Worm (Caenorhabditis elegans) whole organism, L4 larva: ENCODE measurements around the gene C41G11.1.

Experiments used
- F10B5.3 ChIP-seq: sonication (generic microtip); optimal IDR thresholded peaks from 2 replicates; lab custom pipeline; 2016; ENCODE audit warnings: mild to moderate bottlenecking, missing genetic modification characterization, missing compliant biosample characterization
- F26F4.8 ChIP-seq: fragments of 200-800 bp; sonication (Bioruptor generic); conservative IDR thresholded peaks from 2 replicates; pipeline ENCODE4 v1.3.6; 2022; ENCODE audit warnings: missing genetic modification characterization, missing compliant biosample characterization
- F37D6.2 ChIP-seq: sonication (generic microtip); optimal IDR thresholded peaks from 2 replicates; lab custom pipeline; 2016; ENCODE audit warnings: mild to moderate bottlenecking, missing genetic modification characterization, missing compliant biosample characterization
- T20F7.1 ChIP-seq: fragments of 200-800 bp; sonication (Bioruptor generic); optimal IDR thresholded peaks from 2 replicates; lab custom pipeline; 2018; ENCODE audit warnings: mild to moderate bottlenecking, missing genetic modification characterization, missing compliant biosample characterization
- Y5F2A.4 ChIP-seq: fragments of 200-800 bp; sonication (Bioruptor generic); optimal IDR thresholded peaks from 2 replicates; lab custom pipeline; 2018; ENCODE audit warnings: mild to moderate bottlenecking, missing genetic modification characterization, missing compliant biosample characterization
- ZK337.2 ChIP-seq: fragments of 200-800 bp; sonication (Bioruptor generic); IDR thresholded peaks from 2 replicates; pipeline ENCODE4 v1.3.6; 2022; ENCODE audit warnings: missing genetic modification reagents, missing genetic modification characterization, missing compliant biosample characterization
- ZK546.5 ChIP-seq, 2 experiments: sonication (generic microtip); optimal IDR thresholded peaks; 2 replicates each; lab custom pipeline; 2017; ENCODE audit warnings: missing biosample characterization in 2 of 2, missing genetic modification characterization in 2 of 2
- aha-1 ChIP-seq: fragments of 150-350 bp; peaks from one replicate; lab custom pipeline; 2014; ENCODE audit warnings: missing biosample characterization, missing genetic modification characterization
- ama-1 ChIP-seq: fragments of 150-350 bp; optimal IDR thresholded peaks from 2 replicates; lab custom pipeline; 2014; ENCODE audit warnings: inconsistent platforms, mixed read lengths
- ceh-20 ChIP-seq: fragments of 200-800 bp; sonication (Bioruptor generic); IDR thresholded peaks from 2 replicates; pipeline ENCODE4 v1.3.6; 2022; ENCODE audit warnings: missing genetic modification reagents, missing genetic modification characterization, missing compliant biosample characterization
- ceh-62 ChIP-seq: sonication (generic microtip); optimal IDR thresholded peaks from 2 replicates; lab custom pipeline; 2017; ENCODE audit warnings: missing biosample characterization, missing genetic modification characterization
- cey-2 ChIP-seq: sonication (generic microtip); optimal IDR thresholded peaks from 3 replicates; lab custom pipeline; 2017; ENCODE audit warnings: missing genetic modification characterization, mild to moderate bottlenecking, missing compliant biosample characterization, antibody characterized with exemption, borderline replicate concordance; ENCODE audit not compliant: insufficient read depth
- ctbp-1 ChIP-seq: fragments of 200-800 bp; sonication (Bioruptor generic); IDR thresholded peaks from 2 replicates; pipeline ENCODE4 v1.3.6; 2022; ENCODE audit warnings: missing genetic modification reagents, missing genetic modification characterization, missing compliant biosample characterization
- daf-12 ChIP-seq: fragments of 150-350 bp; optimal IDR thresholded peaks from 2 replicates; lab custom pipeline; 2014; ENCODE audit warnings: missing biosample characterization, missing genetic modification reagents, missing genetic modification characterization
- daf-16 ChIP-seq, 3 experiments: sonication (generic microtip); optimal IDR thresholded peaks; 2 replicates each; lab custom pipeline; 2016 to 2017; ENCODE audit warnings: missing genetic modification characterization in 3 of 3, missing genetic modification reagents in 3 of 3, mild to moderate bottlenecking in 2 of 3, missing compliant biosample characterization in 2 of 3, missing biosample characterization in 1 of 3, moderate library complexity in 1 of 3
- fkh-10 ChIP-seq: fragments of 150-350 bp; optimal IDR thresholded peaks from 2 replicates; lab custom pipeline; 2014; ENCODE audit warnings: missing biosample characterization, missing genetic modification reagents, missing genetic modification characterization
- fos-1 ChIP-seq: fragments of 150-350 bp; optimal IDR thresholded peaks from 2 replicates; lab custom pipeline; 2014; ENCODE audit warnings: missing biosample characterization, missing genetic modification characterization
- hif-1 ChIP-seq, 2 experiments: sonication (generic microtip); optimal IDR thresholded peaks; 2 replicates each; lab custom pipeline; 2016 to 2017; ENCODE audit warnings: missing compliant biosample characterization in 2 of 2, missing genetic modification characterization in 2 of 2, missing genetic modification reagents in 2 of 2, missing genotype in 2 of 2, mild to moderate bottlenecking in 1 of 2
- lim-7 ChIP-seq: fragments of 200-800 bp; sonication (Bioruptor generic); IDR thresholded peaks from 2 replicates; pipeline ENCODE4 v1.3.6; 2022; ENCODE audit warnings: missing genetic modification characterization, missing compliant biosample characterization
- lin-1 ChIP-seq: fragments of 200-800 bp; sonication (Bioruptor generic); IDR thresholded peaks from 2 replicates; pipeline ENCODE4 v1.3.6; 2022; ENCODE audit warnings: missing genetic modification reagents, missing genetic modification characterization, missing compliant biosample characterization
- lin-38 ChIP-seq: fragments of 200-800 bp; sonication (Bioruptor generic); IDR thresholded peaks from 2 replicates; pipeline ENCODE4 v1.3.6; 2022; ENCODE audit warnings: missing genetic modification reagents, missing genetic modification characterization, missing compliant biosample characterization
- lir-3 ChIP-seq: sonication (generic microtip); optimal IDR thresholded peaks from 2 replicates; lab custom pipeline; 2016; ENCODE audit warnings: mild to moderate bottlenecking, missing genetic modification characterization, missing compliant biosample characterization
- lsy-2 ChIP-seq, 2 experiments: fragments of 150-350 bp in 1 of 2; sonication (generic microtip) in 1 of 2; optimal IDR thresholded peaks; 2 replicates each; lab custom pipeline; 2014 to 2017; ENCODE audit warnings: missing biosample characterization in 2 of 2, missing genetic modification characterization in 2 of 2
- madf-9 ChIP-seq: fragments of 200-800 bp; sonication (Bioruptor generic); conservative IDR thresholded peaks from 2 replicates; pipeline ENCODE4 v1.3.6; 2022; ENCODE audit warnings: missing genetic modification reagents, missing genetic modification characterization, missing compliant biosample characterization
- mdl-1 ChIP-seq, 2 experiments: fragments of 150-350 bp in 1 of 2; sonication (generic microtip) in 1 of 2; optimal IDR thresholded peaks; 2 replicates each; lab custom pipeline; 2014 to 2017; ENCODE audit warnings: missing biosample characterization in 2 of 2, missing genetic modification characterization in 2 of 2
- mdt-29 ChIP-seq: fragments of 200-800 bp; sonication (Bioruptor generic); IDR thresholded peaks from 2 replicates; pipeline ENCODE4 v1.3.6; 2022; ENCODE audit warnings: missing genetic modification reagents, missing genetic modification characterization, missing compliant biosample characterization
- mes-2 ChIP-seq: sonication (generic microtip); optimal IDR thresholded peaks from 2 replicates; lab custom pipeline; 2016; ENCODE audit warnings: missing genotype, mild to moderate bottlenecking, missing genetic modification characterization, missing compliant biosample characterization; ENCODE audit not compliant: poor library complexity, severe bottlenecking
- mxl-2 ChIP-seq: fragments of 200-800 bp; sonication (Bioruptor generic); conservative IDR thresholded peaks from 2 replicates; pipeline ENCODE4 v1.3.6; 2022; ENCODE audit warnings: missing genetic modification reagents, missing genetic modification characterization, missing compliant biosample characterization
- mxl-3 ChIP-seq: fragments of 200-800 bp; sonication (Bioruptor generic); optimal IDR thresholded peaks from 2 replicates; lab custom pipeline; 2018; ENCODE audit warnings: mild to moderate bottlenecking, missing genetic modification characterization, missing compliant biosample characterization
- nhr-102 ChIP-seq: sonication (generic microtip); optimal IDR thresholded peaks from 2 replicates; lab custom pipeline; 2016; ENCODE audit warnings: mild to moderate bottlenecking, missing genetic modification characterization, moderate library complexity, missing compliant biosample characterization
- nhr-111 ChIP-seq: fragments of 200-800 bp; sonication (Bioruptor generic); optimal IDR thresholded peaks from 2 replicates; lab custom pipeline; 2018; ENCODE audit warnings: mild to moderate bottlenecking, missing genetic modification characterization, missing compliant biosample characterization
- nhr-237 ChIP-seq: sonication (generic microtip); optimal IDR thresholded peaks from 2 replicates; lab custom pipeline; 2017; ENCODE audit warnings: missing biosample characterization, missing genetic modification characterization
- nhr-28 ChIP-seq: fragments of 150-350 bp; optimal IDR thresholded peaks from 2 replicates; lab custom pipeline; 2014; ENCODE audit warnings: missing biosample characterization, missing genetic modification characterization
- nhr-41 ChIP-seq: fragments of 200-800 bp; sonication (Bioruptor generic); IDR thresholded peaks from 2 replicates; pipeline ENCODE4 v1.3.6; 2022; ENCODE audit warnings: missing genetic modification reagents, missing genetic modification characterization, missing compliant biosample characterization
- nhr-48 ChIP-seq: sonication (generic microtip); optimal IDR thresholded peaks from 2 replicates; lab custom pipeline; 2016; ENCODE audit warnings: mild to moderate bottlenecking, missing genetic modification characterization, missing compliant biosample characterization
- nhr-76 ChIP-seq: fragments of 150-350 bp; optimal IDR thresholded peaks from 2 replicates; lab custom pipeline; 2014; ENCODE audit warnings: missing biosample characterization, missing genetic modification characterization
- pha-4 ChIP-seq, 2 experiments: fragments of 150-350 bp in 1 of 2; fragments of 200-800 bp in 1 of 2; sonication (Bioruptor generic) in 1 of 2; IDR thresholded peaks in 1 of 2; optimal IDR thresholded peaks in 1 of 2; 2 replicates each; pipeline versions ENCODE4 v1.3.6 to Lab custom; 2014 to 2022; ENCODE audit warnings: missing genetic modification characterization in 2 of 2, missing genetic modification reagents in 2 of 2, missing biosample characterization in 1 of 2, missing compliant biosample characterization in 1 of 2
- php-3 ChIP-seq: fragments of 200-800 bp; sonication (Bioruptor generic); IDR thresholded peaks from 2 replicates; pipeline ENCODE4 v1.3.6; 2022; ENCODE audit warnings: missing genetic modification reagents, missing genetic modification characterization, missing compliant biosample characterization
- saeg-2 ChIP-seq: fragments of 200-800 bp; sonication (Bioruptor generic); IDR thresholded peaks from 2 replicates; pipeline ENCODE4 v1.3.6; 2022; ENCODE audit warnings: missing genetic modification reagents, missing genetic modification characterization, missing compliant biosample characterization
- sdz-12 ChIP-seq: fragments of 200-800 bp; sonication (Bioruptor generic); optimal IDR thresholded peaks from 2 replicates; lab custom pipeline; 2018; ENCODE audit warnings: mild to moderate bottlenecking, missing genetic modification characterization, missing compliant biosample characterization
- snpc-1.2 ChIP-seq: fragments of 200-800 bp; sonication (Bioruptor generic); IDR thresholded peaks from 2 replicates; pipeline ENCODE4 v1.3.6; 2022; ENCODE audit warnings: missing genetic modification reagents, missing genetic modification characterization, missing compliant biosample characterization
- snpc-4 ChIP-seq: fragments of 150-350 bp; optimal IDR thresholded peaks from 2 replicates; lab custom pipeline; 2014; ENCODE audit warnings: missing biosample characterization, missing genetic modification characterization
- spr-3 ChIP-seq: fragments of 200-800 bp; sonication (Bioruptor generic); optimal IDR thresholded peaks from 2 replicates; lab custom pipeline; 2018; ENCODE audit warnings: mild to moderate bottlenecking, missing genetic modification characterization, missing compliant biosample characterization
- tra-1 ChIP-seq: fragments of 200-800 bp; sonication (Bioruptor generic); IDR thresholded peaks from 2 replicates; pipeline ENCODE4 v1.3.6; 2022; ENCODE audit warnings: missing genetic modification reagents, missing genetic modification characterization, missing compliant biosample characterization
- unc-130 ChIP-seq: sonication (generic microtip); optimal IDR thresholded peaks from 2 replicates; lab custom pipeline; 2016; ENCODE audit warnings: missing genetic modification reagents, missing genetic modification characterization, missing compliant biosample characterization
- zag-1 ChIP-seq: fragments of 150-350 bp; optimal IDR thresholded peaks from 2 replicates; lab custom pipeline; 2014; ENCODE audit warnings: missing biosample characterization, missing genetic modification characterization
- zip-11 ChIP-seq: fragments of 200-800 bp; sonication (Bioruptor generic); IDR thresholded peaks from 2 replicates; pipeline ENCODE4 v1.3.6; 2022; ENCODE audit warnings: missing genetic modification characterization, missing compliant biosample characterization
- zip-2 ChIP-seq: fragments of 150-350 bp; optimal IDR thresholded peaks from 2 replicates; lab custom pipeline; 2014; ENCODE audit warnings: missing biosample characterization, missing genetic modification characterization
- ztf-11 ChIP-seq: fragments of 150-350 bp; optimal IDR thresholded peaks from 2 replicates; lab custom pipeline; 2014; ENCODE audit warnings: missing biosample characterization, missing genetic modification characterization
- ztf-7 ChIP-seq: fragments of 150-350 bp; optimal IDR thresholded peaks from 2 replicates; lab custom pipeline; 2014; ENCODE audit warnings: missing biosample characterization, missing genetic modification characterization

The C41G11.1 gene

DNA sequence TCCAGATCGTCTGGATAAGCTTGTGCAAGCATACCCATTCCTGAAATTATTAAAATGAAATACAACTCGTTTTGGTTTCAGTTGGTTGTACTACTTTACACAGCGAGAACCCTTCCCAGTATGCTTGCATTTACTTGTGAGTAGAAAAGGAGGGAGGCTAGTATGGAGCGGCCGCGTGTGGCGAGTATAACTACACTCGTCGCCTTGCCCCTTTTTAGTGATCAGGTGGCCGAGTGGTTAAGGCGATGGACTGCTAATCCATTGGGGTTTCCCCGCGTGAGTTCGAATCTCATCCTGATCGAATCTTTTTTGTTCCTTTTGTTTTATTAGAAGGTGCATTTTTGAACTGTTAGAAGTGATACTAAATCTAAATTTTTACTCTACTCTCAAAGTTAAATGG is 12.2 kb downstream of the C41G11.1 start (continued):
- TF ChIP-seq ZK337.2 (GFP tag; lab: Robert Waterston, UW) (peak; percentile 48; the same call in 1 of the 2 replicates), aha-1 (tag; lab: Kevin White, UChicago) (peak; percentile 73), nhr-41 (GFP tag; lab: Robert Waterston, UW) (peak; percentile 77; the same call in 1 of the 2 replicates), ceh-20 (GFP tag; lab: Robert Waterston, UW) (peak; percentile 82), F26F4.8 (GFP tag; lab: Robert Waterston, UW) (peak; percentile 78), lin-38 (GFP tag; lab: Robert Waterston, UW) (peak; percentile 81), daf-12 (no peak), ztf-11 (no peak), nhr-28 (tag; lab: Kevin White, UChicago) (peak; percentile 20), saeg-2 (GFP tag; lab: Robert Waterston, UW) (0 out of 2 replicates have a peak, but pooled peaks have one; percentile 29), mdl-1 (tag; optimal IDR thresholded peaks at IDR 0.05; lab: Kevin White, UChicago) (peak in 1 of 2 experiments; percentile 3), daf-16 (GFP tag; optimal IDR thresholded peaks at IDR 0.05; lab: Kevin White, UChicago) (peak; percentile 36 to 83), daf-16 (tag; optimal IDR thresholded peaks at IDR 0.05; lab: Kevin White, UChicago) (peak; percentile 44), lir-3 (tag; lab: Kevin White, UChicago) (peak; percentile 65), pha-4 (GFP tag; IDR thresholded peaks at IDR 0.05; lab: Robert Waterston, UW) (no peak; the same call in none of the 2 replicates), pha-4 (tag; optimal IDR thresholded peaks at IDR 0.05; lab: Kevin White, UChicago) (no peak), nhr-111 (peak; percentile 62), mxl-3 (GFP tag; lab: Kevin White, UChicago) (peak; percentile 38), F10B5.3 (tag; lab: Kevin White, UChicago) (peak; percentile 70), ctbp-1 (GFP tag; lab: Robert Waterston, UW) (peak; percentile 90), cey-2 (tag; lab: Kevin White, UChicago) (no peak), nhr-102 (peak; percentile 62), fkh-10 (GFP tag; lab: Kevin White, UChicago) (no peak), ztf-7 (tag; lab: Kevin White, UChicago) (peak; percentile 47), T20F7.1 (GFP tag; lab: Kevin White, UChicago) (no peak), zag-1 (tag; lab: Kevin White, UChicago) (no peak), unc-130 (GFP tag; lab: Kevin White, UChicago) (peak; percentile 69), F37D6.2 (tag; lab: Kevin White, UChicago) (no peak), spr-3 (GFP tag; lab: Kevin White, UChicago) (peak; percentile 43), mes-2 (tag; lab: Kevin White, UChicago) (peak; percentile 81), sdz-12 (GFP tag; lab: Kevin White, UChicago) (no peak), ama-1 (no peak), php-3 (peak; percentile 72), zip-2 (tag; lab: Kevin White, UChicago) (no peak), hif-1 (tag; optimal IDR thresholded peaks at IDR 0.05; lab: Kevin White, UChicago) (peak in 1 of 2 experiments; percentile 35), fos-1 (tag; lab: Kevin White, UChicago) (no peak), ZK546.5 (tag; optimal IDR thresholded peaks at IDR 0.05; lab: Kevin White, UChicago) (no peak), snpc-1.2 (GFP tag; lab: Robert Waterston, UW) (peak; percentile 89), mdt-29 (GFP tag; lab: Robert Waterston, UW) (peak; percentile 78), lsy-2 (tag; optimal IDR thresholded peaks at IDR 0.05; lab: Kevin White, UChicago) (no peak), lin-1 (GFP tag; lab: Robert Waterston, UW) (peak; percentile 93), madf-9 (GFP tag; lab: Robert Waterston, UW) (peak; percentile 84), tra-1 (GFP tag; lab: Robert Waterston, UW) (peak; percentile 92), nhr-48 (tag; lab: Kevin White, UChicago) (peak; percentile 41), ceh-62 (no peak), nhr-76 (tag; lab: Kevin White, UChicago) (no peak), nhr-237 (tag; lab: Kevin White, UChicago) (no peak), lim-7 (GFP tag; lab: Robert Waterston, UW) (peak; percentile 94), zip-11 (GFP tag; lab: Robert Waterston, UW) (no peak), Y5F2A.4 (GFP tag; lab: Kevin White, UChicago) (peak; percentile 68), snpc-4 (tag; lab: Kevin White, UChicago) (no peak), mxl-2 (GFP tag; lab: Robert Waterston, UW) (no peak)
